Worm (Caenorhabditis elegans): Measurements from ENCODE around the gene K01A6.4.

ce11 chrIV:11788383-11788963, 48.4 kb upstream of the K01A6.4 start:
- TF ChIP-seq lin-13 (tag; optimal IDR thresholded peaks at IDR 0.05) (no peak), unc-39 (tag; optimal IDR thresholded peaks at IDR 0.05) (no peak), cnd-1 (tag; optimal IDR thresholded peaks at IDR 0.05) (no peak), ztf-11 (tag; optimal IDR thresholded peaks at IDR 0.05) (no peak), nhr-12 (tag; optimal IDR thresholded peaks at IDR 0.05) (no peak), pha-4 (tag; optimal IDR thresholded peaks at IDR 0.05) (no peak), unc-120 (tag; optimal IDR thresholded peaks at IDR 0.05; ENCODE audit: poor library complexity, severe bottlenecking) (no peak), nhr-76 (tag; optimal IDR thresholded peaks at IDR 0.05) (no peak), ces-1 (GFP tag; optimal IDR thresholded peaks at IDR 0.05) (peak; percentile 92), lsy-2 (tag; optimal IDR thresholded peaks at IDR 0.05) (no peak)
